Fruit fly (Drosophila melanogaster) whole organism, prepupa: ENCODE measurements around the gene CG5846.

Experiments used
- Blimp-1 ChIP-seq: fragments of 200-800 bp; sonication (Bioruptor generic); optimal IDR thresholded peaks from 3 replicates; lab custom pipeline; 2017; ENCODE audit warnings: missing biosample characterization, missing genetic modification characterization, mild to moderate bottlenecking, moderate library complexity, missing genetic modification reagents
- CG10631 ChIP-seq: fragments of 200-800 bp; sonication (Bioruptor generic); optimal IDR thresholded peaks from 2 replicates; lab custom pipeline; 2016; ENCODE audit warnings: missing biosample characterization, missing genetic modification characterization
- CG10669 ChIP-seq: fragments of 200-800 bp; sonication (Bioruptor generic); optimal IDR thresholded peaks from 3 replicates; lab custom pipeline; 2018; ENCODE audit warnings: missing biosample characterization, mild to moderate bottlenecking, missing genetic modification characterization, moderate library complexity
- CG11294 ChIP-seq: fragments of 200-800 bp; sonication (Bioruptor generic); IDR thresholded peaks from 2 replicates; pipeline ENCODE4 v1.3.6; 2022; ENCODE audit warnings: missing biosample characterization, missing genetic modification characterization
- CG15336 ChIP-seq: fragments of 200-800 bp; sonication (Bioruptor generic); IDR thresholded peaks from 2 replicates; pipeline ENCODE4 v1.3.6; 2022; ENCODE audit warnings: missing biosample characterization, missing genetic modification characterization
- CG1621 ChIP-seq: fragments of 200-800 bp; sonication (Bioruptor generic); optimal IDR thresholded peaks from 3 replicates; lab custom pipeline; 2018; ENCODE audit warnings: missing biosample characterization, mild to moderate bottlenecking, missing genetic modification characterization
- CG16779 ChIP-seq: fragments of 200-800 bp; sonication (Bioruptor generic); optimal IDR thresholded peaks from 3 replicates; lab custom pipeline; 2017; ENCODE audit warnings: missing biosample characterization, mild to moderate bottlenecking, missing genetic modification characterization
- CG32006 ChIP-seq: fragments of 200-800 bp; sonication (Bioruptor generic); optimal IDR thresholded peaks from 3 replicates; lab custom pipeline; 2017; ENCODE audit warnings: missing biosample characterization, mild to moderate bottlenecking, missing genetic modification characterization
- CG34406 ChIP-seq: fragments of 200-800 bp; sonication (Bioruptor generic); optimal IDR thresholded peaks from 3 replicates; lab custom pipeline; 2016; ENCODE audit warnings: missing biosample characterization, missing genetic modification characterization
- CG3919 ChIP-seq: fragments of 200-800 bp; sonication (Bioruptor generic); optimal IDR thresholded peaks from 3 replicates; lab custom pipeline; 2016; ENCODE audit warnings: missing biosample characterization, missing genetic modification characterization
- CG4318 ChIP-seq: fragments of 200-800 bp; sonication (Bioruptor generic); optimal IDR thresholded peaks from 3 replicates; lab custom pipeline; 2017; ENCODE audit warnings: missing biosample characterization, mild to moderate bottlenecking, missing genetic modification characterization
- CG6276 ChIP-seq: fragments of 200-800 bp; sonication (Bioruptor generic); optimal IDR thresholded peaks from 2 replicates; lab custom pipeline; 2017; ENCODE audit warnings: missing biosample characterization, mild to moderate bottlenecking, missing genetic modification characterization
- CG6792 ChIP-seq: fragments of 200-800 bp; sonication (Bioruptor generic); optimal IDR thresholded peaks from 3 replicates; lab custom pipeline; 2016; ENCODE audit warnings: missing biosample characterization, missing genetic modification characterization
- CG6808 ChIP-seq: fragments of 200-800 bp; sonication (Bioruptor generic); optimal IDR thresholded peaks from 3 replicates; lab custom pipeline; 2017; ENCODE audit warnings: missing biosample characterization, missing genetic modification characterization, mild to moderate bottlenecking, moderate library complexity, missing genetic modification reagents
- CG8119 ChIP-seq: fragments of 200-800 bp; sonication (Bioruptor generic); IDR thresholded peaks from 3 replicates; pipeline ENCODE4 v1.3.6; 2022; ENCODE audit warnings: missing biosample characterization, missing genetic modification characterization
- CG8319 ChIP-seq: fragments of 200-800 bp; sonication (Bioruptor generic); optimal IDR thresholded peaks from 3 replicates; lab custom pipeline; 2016; ENCODE audit warnings: missing biosample characterization, missing genetic modification characterization
- CG8632 ChIP-seq: fragments of 200-800 bp; sonication (Bioruptor generic); optimal IDR thresholded peaks from 3 replicates; lab custom pipeline; 2016; ENCODE audit warnings: missing biosample characterization, missing genetic modification characterization
- CG9139 ChIP-seq: fragments of 200-800 bp; sonication (Bioruptor generic); optimal IDR thresholded peaks from 3 replicates; lab custom pipeline; 2017; ENCODE audit warnings: missing biosample characterization, mild to moderate bottlenecking, missing genetic modification characterization
- Eip75B ChIP-seq: fragments of 200-800 bp; sonication (Bioruptor generic); optimal IDR thresholded peaks from 3 replicates; lab custom pipeline; 2016; ENCODE audit warnings: missing biosample characterization, missing genetic modification characterization
- Eip78C ChIP-seq: fragments of 200-800 bp; sonication (Bioruptor generic); peaks from one replicate; lab custom pipeline; 2016; ENCODE audit warnings: missing biosample characterization, missing genetic modification characterization
- Eip93F ChIP-seq: fragments of 200-800 bp; sonication (Bioruptor generic); optimal IDR thresholded peaks from 2 replicates; lab custom pipeline; 2016; ENCODE audit warnings: missing biosample characterization, mild to moderate bottlenecking, missing genetic modification characterization
- Ets21C ChIP-seq: fragments of 200-800 bp; sonication (Bioruptor generic); optimal IDR thresholded peaks from 3 replicates; lab custom pipeline; 2016; ENCODE audit warnings: missing biosample characterization, missing genetic modification characterization
- Ets96B ChIP-seq: fragments of 200-800 bp; optimal IDR thresholded peaks from 2 replicates; lab custom pipeline; 2019; ENCODE audit warnings: missing biosample characterization, mild to moderate bottlenecking, missing genetic modification characterization, moderate library complexity
- Hr38 ChIP-seq: sonication (Bioruptor generic); optimal IDR thresholded peaks from 2 replicates; lab custom pipeline; 2016; ENCODE audit warnings: missing biosample characterization, missing genetic modification characterization
- Hr39 ChIP-seq: fragments of 200-800 bp; sonication (Bioruptor generic); optimal IDR thresholded peaks from 2 replicates; lab custom pipeline; 2016; ENCODE audit warnings: missing biosample characterization, missing genetic modification characterization
- Hr4 ChIP-seq: fragments of 200-800 bp; sonication (Bioruptor generic); optimal IDR thresholded peaks from 3 replicates; lab custom pipeline; 2016; ENCODE audit warnings: missing biosample characterization, missing genetic modification characterization
- Lpt ChIP-seq: fragments of 200-800 bp; sonication (Bioruptor generic); optimal IDR thresholded peaks from 3 replicates; lab custom pipeline; 2016; ENCODE audit warnings: missing biosample characterization, missing genetic modification characterization
- Met ChIP-seq: fragments of 200-800 bp; sonication (Bioruptor generic); optimal IDR thresholded peaks from 3 replicates; lab custom pipeline; 2016; ENCODE audit warnings: missing biosample characterization, missing genetic modification characterization
- OdsH ChIP-seq: fragments of 200-800 bp; sonication (Bioruptor generic); optimal IDR thresholded peaks from 3 replicates; lab custom pipeline; 2016; ENCODE audit warnings: missing biosample characterization, missing genetic modification characterization
- Smox ChIP-seq: fragments of 200-800 bp; sonication (Bioruptor generic); optimal IDR thresholded peaks from 3 replicates; lab custom pipeline; 2016; ENCODE audit warnings: missing biosample characterization, missing genetic modification characterization
- Sox102F ChIP-seq: fragments of 200-800 bp; sonication (Bioruptor generic); optimal IDR thresholded peaks from 2 replicates; lab custom pipeline; 2016; ENCODE audit warnings: missing biosample characterization, mild to moderate bottlenecking, missing genetic modification characterization
- Sox14 ChIP-seq: fragments of 200-800 bp; sonication (Bioruptor generic); optimal IDR thresholded peaks from 3 replicates; lab custom pipeline; 2016; ENCODE audit warnings: missing biosample characterization, missing genetic modification characterization
- Sox15 ChIP-seq: fragments of 200-800 bp; sonication (Bioruptor generic); optimal IDR thresholded peaks from 3 replicates; lab custom pipeline; 2016; ENCODE audit warnings: missing biosample characterization, missing genetic modification characterization
- achi ChIP-seq: fragments of 200-800 bp; sonication (Bioruptor generic); optimal IDR thresholded peaks from 3 replicates; lab custom pipeline; 2016; ENCODE audit warnings: missing biosample characterization, missing genetic modification characterization
- acj6 ChIP-seq: fragments of 200-800 bp; sonication (Bioruptor generic); optimal IDR thresholded peaks from 3 replicates; lab custom pipeline; 2016; ENCODE audit warnings: missing biosample characterization, missing genetic modification characterization
- cyc ChIP-seq: fragments of 200-800 bp; sonication (Bioruptor generic); optimal IDR thresholded peaks from 3 replicates; lab custom pipeline; 2016; ENCODE audit warnings: missing biosample characterization, missing genetic modification characterization
- dac ChIP-seq: fragments of 200-800 bp; sonication (Bioruptor generic); optimal IDR thresholded peaks from 2 replicates; lab custom pipeline; 2017; ENCODE audit warnings: missing biosample characterization, mild to moderate bottlenecking, missing genetic modification characterization
- dsx ChIP-seq: fragments of 200-800 bp; optimal IDR thresholded peaks from 3 replicates; lab custom pipeline; 2019; ENCODE audit warnings: missing biosample characterization, mild to moderate bottlenecking, missing genetic modification characterization, moderate library complexity; ENCODE audit not compliant: poor library complexity, severe bottlenecking
- eg ChIP-seq: fragments of 200-800 bp; sonication (Bioruptor generic); IDR thresholded peaks from 3 replicates; pipeline ENCODE4 v1.3.6; 2022; ENCODE audit warnings: missing biosample characterization, missing genetic modification characterization
- esn ChIP-seq: fragments of 200-800 bp; sonication (Bioruptor generic); optimal IDR thresholded peaks from 2 replicates; lab custom pipeline; 2016; ENCODE audit warnings: missing biosample characterization, mild to moderate bottlenecking, missing genetic modification characterization, moderate library complexity
- fd59A ChIP-seq: fragments of 200-800 bp; sonication (Bioruptor generic); optimal IDR thresholded peaks from 2 replicates; lab custom pipeline; 2017; ENCODE audit warnings: missing biosample characterization, mild to moderate bottlenecking, missing genetic modification characterization, missing genetic modification reagents
- fd85E ChIP-seq: fragments of 200-800 bp; sonication (Bioruptor generic); optimal IDR thresholded peaks from 3 replicates; lab custom pipeline; 2016; ENCODE audit warnings: missing biosample characterization, missing genetic modification characterization
- fkh ChIP-seq: fragments of 200-800 bp; sonication (Bioruptor generic); optimal IDR thresholded peaks from 3 replicates; lab custom pipeline; 2017; ENCODE audit warnings: missing biosample characterization, mild to moderate bottlenecking, missing genetic modification characterization, moderate library complexity
- lz ChIP-seq: fragments of 200-800 bp; sonication (Bioruptor generic); optimal IDR thresholded peaks from 3 replicates; lab custom pipeline; 2016; ENCODE audit warnings: missing biosample characterization, missing genetic modification characterization
- net ChIP-seq: fragments of 200-800 bp; sonication (Bioruptor generic); optimal IDR thresholded peaks from 3 replicates; lab custom pipeline; 2016; ENCODE audit warnings: missing biosample characterization, missing genetic modification characterization
- pdm3 ChIP-seq: fragments of 200-800 bp; sonication (Bioruptor generic); optimal IDR thresholded peaks from 3 replicates; lab custom pipeline; 2016; ENCODE audit warnings: missing biosample characterization, missing genetic modification characterization
- spab ChIP-seq: fragments of 200-800 bp; sonication (Bioruptor generic); optimal IDR thresholded peaks from 2 replicates; lab custom pipeline; 2017; ENCODE audit warnings: missing biosample characterization, mild to moderate bottlenecking, missing genetic modification characterization, missing genetic modification reagents
- ss ChIP-seq, 2 experiments: fragments of 200-800 bp; sonication (Bioruptor generic); optimal IDR thresholded peaks; 2 replicates in 1 of 2; 3 replicates in 1 of 2; lab custom pipeline; 2017 to 2018; ENCODE audit warnings: mild to moderate bottlenecking in 2 of 2, missing biosample characterization in 2 of 2, missing genetic modification characterization in 2 of 2, moderate library complexity in 1 of 2
- svp ChIP-seq: fragments of 200-800 bp; sonication (Bioruptor generic); peaks from one replicate; lab custom pipeline; 2016; ENCODE audit warnings: missing biosample characterization, missing genetic modification characterization
- topi ChIP-seq: fragments of 200-800 bp; sonication (Bioruptor generic); optimal IDR thresholded peaks from 3 replicates; lab custom pipeline; 2016; ENCODE audit warnings: missing biosample characterization, missing genetic modification characterization
- vri ChIP-seq: fragments of 200-800 bp; sonication (Bioruptor generic); optimal IDR thresholded peaks from 3 replicates; lab custom pipeline; 2016; ENCODE audit warnings: missing biosample characterization, mild to moderate bottlenecking, missing genetic modification characterization

Gene CG5846

DNA sequence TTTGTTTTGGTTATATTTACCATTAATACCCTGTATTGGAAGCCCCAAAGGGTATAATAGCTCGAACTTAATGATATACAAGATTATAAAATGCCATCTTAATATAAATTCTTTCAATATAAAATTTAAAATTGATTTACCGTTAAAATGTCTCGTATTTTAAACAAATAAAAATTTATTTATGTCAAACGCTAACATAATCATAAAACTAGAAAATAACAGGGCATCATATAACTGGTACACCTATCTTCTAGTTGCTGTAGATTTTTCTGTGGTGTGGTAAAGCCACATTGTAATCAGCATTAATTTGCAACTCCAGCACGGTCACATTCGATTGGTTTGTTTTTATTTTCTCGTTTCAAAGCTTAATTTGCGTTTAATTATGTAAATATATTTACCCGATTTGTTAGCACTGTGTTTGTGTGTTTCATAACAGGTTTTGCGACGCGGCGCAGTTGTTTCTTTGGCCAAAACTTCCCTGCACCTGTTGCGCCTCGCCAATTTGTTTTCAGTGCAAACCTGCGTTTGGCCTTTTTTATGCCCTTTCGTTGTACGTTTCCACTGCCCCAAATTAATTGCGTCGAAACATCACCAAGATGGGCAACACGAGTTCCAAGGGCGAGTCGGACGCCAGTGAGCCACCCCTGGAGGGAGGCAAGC is at the start of gene CG5846, which contains the start of gene CG4658:
Gene CG5846, minus strand, starts transcription at position 245 of the 660 bp plus-strand sequence.
Gene CG4658, plus strand, starts transcription at position 140 of the 660 bp plus-strand sequence.
- TF ChIP-seq CG6276 (GFP tag; lab: Kevin White, UChicago) = no peak
- TF ChIP-seq fd59A (GFP tag; lab: Kevin White, UChicago) = peak; percentile 74
- TF ChIP-seq CG8119 (GFP tag; lab: Robert Waterston, UW) = peak; percentile 95
- TF ChIP-seq Blimp-1 = peak; percentile 60
- TF ChIP-seq acj6 = peak; percentile 93
- peak; percentile 93 for TF ChIP-seq achi (GFP tag; lab: Kevin White, UChicago)
- TF ChIP-seq Sox102F = peak; percentile 90
- peak in 1 of 2 experiments; percentile 78 for TF ChIP-seq ss (GFP tag; optimal IDR thresholded peaks at IDR 0.05; lab: Kevin White, UChicago)
- peak; percentile 50 for TF ChIP-seq dac (GFP tag; lab: Kevin White, UChicago)
- TF ChIP-seq Hr38 (GFP tag; lab: Kevin White, UChicago) = no peak
- TF ChIP-seq CG8632 = peak; percentile 96
- peak; percentile 88 for TF ChIP-seq vri (GFP tag; lab: Kevin White, UChicago)
- no peak for TF ChIP-seq CG16779 (tag; lab: Kevin White, UChicago)
- peak; percentile 67 for TF ChIP-seq fd85E (GFP tag; lab: Kevin White, UChicago)
- no peak for TF ChIP-seq CG4318 (GFP tag; lab: Kevin White, UChicago)
- peak; percentile 93 for TF ChIP-seq CG6792 (GFP tag; lab: Kevin White, UChicago)
- TF ChIP-seq dsx (GFP tag; lab: Kevin White, UChicago) = peak; percentile 94
- peak; percentile 92 for TF ChIP-seq cyc
- TF ChIP-seq CG6808 = peak; percentile 74
- TF ChIP-seq Hr4 (GFP tag; lab: Kevin White, UChicago) = peak; percentile 91
- peak; percentile 97 for TF ChIP-seq esn (GFP tag; lab: Kevin White, UChicago)
- TF ChIP-seq CG10631 (GFP tag; lab: Kevin White, UChicago) = peak; percentile 93
- peak; percentile 95 for TF ChIP-seq Ets96B (tag; lab: Kevin White, UChicago)
- peak; percentile 79 for TF ChIP-seq CG8319 (GFP tag; lab: Kevin White, UChicago)
- peak; percentile 86 for TF ChIP-seq Sox15 (GFP tag; lab: Kevin White, UChicago)
- peak; percentile 82 for TF ChIP-seq CG1621 (tag; lab: Kevin White, UChicago)
- peak; percentile 91 for TF ChIP-seq fkh (GFP tag; lab: Kevin White, UChicago)
- TF ChIP-seq Eip78C = peak; percentile 98
- peak; percentile 90 for TF ChIP-seq Hr39
- TF ChIP-seq Smox (GFP tag; lab: Kevin White, UChicago) = peak; percentile 93
- peak; percentile 96 for TF ChIP-seq Met (GFP tag; lab: Kevin White, UChicago)
- peak; percentile 92 for TF ChIP-seq Eip75B (GFP tag; lab: Kevin White, UChicago)
- TF ChIP-seq CG34406 (GFP tag; lab: Kevin White, UChicago) = peak; percentile 95
- TF ChIP-seq OdsH (GFP tag; lab: Kevin White, UChicago) = peak; percentile 96
- TF ChIP-seq eg (GFP tag; lab: Robert Waterston, UW) = peak; percentile 96
- TF ChIP-seq pdm3 (GFP tag; lab: Kevin White, UChicago) = peak; percentile 95
- TF ChIP-seq Ets21C (GFP tag; lab: Kevin White, UChicago) = peak; percentile 86
- peak; percentile 92 for TF ChIP-seq Lpt (GFP tag; lab: Kevin White, UChicago)
- TF ChIP-seq lz (GFP tag; lab: Kevin White, UChicago) = peak; percentile 93
- TF ChIP-seq net (GFP tag; lab: Kevin White, UChicago) = peak; percentile 91
- TF ChIP-seq spab (GFP tag; lab: Kevin White, UChicago) = no peak
- TF ChIP-seq CG32006 = peak; percentile 90
- peak; percentile 90 for TF ChIP-seq CG11294 (GFP tag; lab: Robert Waterston, UW)
- TF ChIP-seq CG3919 (GFP tag; lab: Kevin White, UChicago) = peak; percentile 94
- peak; percentile 95 for TF ChIP-seq CG15336
- peak; percentile 95 for TF ChIP-seq svp (GFP tag; lab: Kevin White, UChicago)
- TF ChIP-seq Sox14 (GFP tag; lab: Kevin White, UChicago) = peak; percentile 93
- peak; percentile 92 for TF ChIP-seq topi (GFP tag; lab: Kevin White, UChicago)
- TF ChIP-seq CG9139 (GFP tag; lab: Kevin White, UChicago) = no peak
- TF ChIP-seq Eip93F = no peak
- TF ChIP-seq CG10669 (GFP tag; lab: Kevin White, UChicago) = peak; percentile 90
